Worm (Caenorhabditis elegans): ENCODE results near the gene F13D11.4.

DNA sequence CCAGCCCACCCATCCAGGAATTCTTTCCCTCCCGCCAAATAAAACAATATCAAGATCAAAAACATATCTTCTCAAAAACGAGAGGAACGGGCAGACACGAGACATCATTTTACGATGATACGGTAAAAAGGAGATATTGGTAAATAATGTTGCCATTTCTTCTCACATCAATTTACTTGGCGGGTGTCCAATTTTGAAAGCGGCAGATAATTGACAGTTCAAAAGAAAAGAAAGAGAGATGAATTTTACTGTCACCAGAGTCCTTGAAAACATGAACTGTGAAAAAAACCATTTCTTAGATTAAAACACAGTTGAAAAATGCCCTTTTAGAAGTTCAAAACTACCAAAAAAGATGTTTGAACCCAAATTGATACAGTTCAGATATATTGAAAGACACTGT is 23.9 kb downstream of the F13D11.4 start:
- TF ChIP-seq ama-1 (optimal IDR thresholded peaks at IDR 0.05) (no peak), flt-1 (GFP tag; IDR thresholded peaks at IDR 0.05) (no peak), pes-1 (GFP tag; IDR thresholded peaks at IDR 0.05) (no peak), hmg-4 (GFP tag; optimal IDR thresholded peaks at IDR 0.05) (no peak), sea-1 (GFP tag; conservative IDR thresholded peaks at IDR 0.05) (no peak), tbx-37 (GFP tag; conservative IDR thresholded peaks at IDR 0.05) (no peak), scrt-1 (GFP tag; IDR thresholded peaks at IDR 0.05) (no peak), ceh-13 (GFP tag; optimal IDR thresholded peaks at IDR 0.05) (no peak), aly-1 (tag; optimal IDR thresholded peaks at IDR 0.05) (no peak)

All from whole organism, early embryonic.